Fruit fly (Drosophila melanogaster) whole organism, embryonic: ENCODE measurements around the gene MESR3.

Source experiments
- CG10321 ChIP-seq: fragments of 200-800 bp; sonication (Bioruptor generic); IDR thresholded peaks from 2 replicates; pipeline ENCODE4 v1.3.6; 2022; ENCODE audit warnings: missing biosample characterization, missing genetic modification characterization
- CG11456 ChIP-seq: fragments of 200-800 bp; sonication (Bioruptor generic); IDR thresholded peaks from 3 replicates; pipeline ENCODE4 v1.3.6; 2022; ENCODE audit warnings: missing biosample characterization, missing genetic modification characterization
- CG11696 ChIP-seq: fragments of 200-800 bp; sonication (Bioruptor generic); IDR thresholded peaks from 2 replicates; pipeline ENCODE4 v1.3.6; 2022; ENCODE audit warnings: missing biosample characterization, missing genetic modification characterization
- CG12299 ChIP-seq: fragments of 200-800 bp; sonication (Bioruptor generic); optimal IDR thresholded peaks from 2 replicates; lab custom pipeline; 2018; ENCODE audit warnings: missing biosample characterization, mild to moderate bottlenecking, missing genetic modification characterization
- CG14860 ChIP-seq: fragments of 200-800 bp; sonication (Bioruptor generic); IDR thresholded peaks from 3 replicates; pipeline ENCODE4 v1.3.6; 2022; ENCODE audit warnings: missing biosample characterization, missing genetic modification characterization; ENCODE audit not compliant: partially characterized antibody
- CG1529 ChIP-seq: fragments of 200-800 bp; sonication (Bioruptor generic); optimal IDR thresholded peaks from 3 replicates; lab custom pipeline; 2018; ENCODE audit warnings: missing biosample characterization, missing genetic modification characterization
- CG1603 ChIP-seq: fragments of 200-800 bp; sonication (Bioruptor generic); optimal IDR thresholded peaks from 2 replicates; lab custom pipeline; 2019; ENCODE audit warnings: missing biosample characterization, mild to moderate bottlenecking, missing genetic modification characterization, moderate library complexity
- CG16815 ChIP-seq: fragments of 200-800 bp; sonication (Bioruptor generic); optimal IDR thresholded peaks from 3 replicates; lab custom pipeline; 2017; ENCODE audit warnings: missing biosample characterization, mild to moderate bottlenecking, missing genetic modification characterization
- CG17361 ChIP-seq: fragments of 200-800 bp; sonication (Bioruptor generic); IDR thresholded peaks from 3 replicates; pipeline ENCODE4 v1.3.6; 2022; ENCODE audit warnings: missing biosample characterization, missing genetic modification characterization
- CG17829 ChIP-seq: fragments of 200-800 bp; optimal IDR thresholded peaks from 2 replicates; lab custom pipeline; 2019; ENCODE audit warnings: missing biosample characterization, mild to moderate bottlenecking, missing genetic modification characterization, moderate library complexity
- CG2116 ChIP-seq: fragments of 200-800 bp; sonication (Bioruptor generic); optimal IDR thresholded peaks from 3 replicates; lab custom pipeline; 2018; ENCODE audit warnings: missing biosample characterization, mild to moderate bottlenecking, missing genetic modification characterization
- CG2875 ChIP-seq: fragments of 200-800 bp; sonication (Bioruptor generic); optimal IDR thresholded peaks from 2 replicates; lab custom pipeline; 2017; ENCODE audit warnings: missing biosample characterization, mild to moderate bottlenecking, missing genetic modification characterization, missing genetic modification reagents
- CG3163 ChIP-seq: fragments of 200-800 bp; sonication (Bioruptor generic); optimal IDR thresholded peaks from 3 replicates; lab custom pipeline; 2016; ENCODE audit warnings: missing biosample characterization, missing genetic modification characterization
- CG33213 ChIP-seq: fragments of 200-800 bp; sonication (Bioruptor generic); optimal IDR thresholded peaks from 3 replicates; lab custom pipeline; 2016; ENCODE audit warnings: missing biosample characterization, missing genetic modification characterization
- CG6654 ChIP-seq: fragments of 200-800 bp; sonication (Bioruptor generic); optimal IDR thresholded peaks from 2 replicates; lab custom pipeline; 2017; ENCODE audit warnings: missing biosample characterization, mild to moderate bottlenecking, missing genetic modification characterization
- CG6689 ChIP-seq: fragments of 200-800 bp; sonication (Bioruptor generic); IDR thresholded peaks from 2 replicates; pipeline ENCODE4 v1.3.6; 2022; ENCODE audit warnings: missing biosample characterization, missing genetic modification characterization
- CG6813 ChIP-seq: fragments of 200-800 bp; sonication (Bioruptor generic); optimal IDR thresholded peaks from 2 replicates; lab custom pipeline; 2017; ENCODE audit warnings: missing biosample characterization, missing genetic modification characterization, mild to moderate bottlenecking, moderate library complexity, missing genetic modification reagents
- CG7786 ChIP-seq: fragments of 200-800 bp; sonication (Bioruptor generic); optimal IDR thresholded peaks from 2 replicates; lab custom pipeline; 2016; ENCODE audit warnings: missing biosample characterization, missing genetic modification characterization
- CG7928 ChIP-seq: fragments of 200-800 bp; sonication (Bioruptor generic); optimal IDR thresholded peaks from 2 replicates; lab custom pipeline; 2017; ENCODE audit warnings: missing biosample characterization, mild to moderate bottlenecking, missing genetic modification characterization
- CG9727 ChIP-seq: fragments of 200-800 bp; sonication (Bioruptor generic); optimal IDR thresholded peaks from 3 replicates; lab custom pipeline; 2017; ENCODE audit warnings: missing biosample characterization, mild to moderate bottlenecking, missing genetic modification characterization
- D ChIP-seq, 2 experiments: fragments of 200-800 bp in 1 of 2; fragments of >200 bp in 1 of 2; sonication (Bioruptor generic) in 1 of 2; optimal IDR thresholded peaks; 2 replicates in 1 of 2; 3 replicates in 1 of 2; lab custom pipeline; 2017; ENCODE audit warnings: mild to moderate bottlenecking in 1 of 2, missing biosample characterization in 1 of 2, missing genetic modification characterization in 1 of 2, missing genetic modification reagents in 1 of 2
- Fer2 ChIP-seq: fragments of 200-800 bp; sonication (Bioruptor generic); optimal IDR thresholded peaks from 2 replicates; lab custom pipeline; 2018; ENCODE audit warnings: missing biosample characterization, mild to moderate bottlenecking, missing genetic modification characterization, moderate library complexity
- Hey ChIP-seq: fragments of 200-800 bp; sonication (Bioruptor generic); optimal IDR thresholded peaks from 3 replicates; lab custom pipeline; 2018; ENCODE audit warnings: missing biosample characterization, mild to moderate bottlenecking, missing genetic modification characterization
- Jarid2 ChIP-seq: fragments of 200-800 bp; sonication (Bioruptor generic); optimal IDR thresholded peaks from 3 replicates; lab custom pipeline; 2017; ENCODE audit warnings: mild to moderate bottlenecking, missing biosample characterization, missing genetic modification reagents, missing genetic modification characterization
- Kr ChIP-seq: fragments of 200-800 bp; sonication (Bioruptor generic); optimal IDR thresholded peaks from 2 replicates; lab custom pipeline; 2017; ENCODE audit warnings: missing biosample characterization, mild to moderate bottlenecking, missing genetic modification characterization
- Meics ChIP-seq: fragments of 200-800 bp; sonication (Bioruptor generic); optimal IDR thresholded peaks from 2 replicates; lab custom pipeline; 2017; ENCODE audit warnings: missing biosample characterization, mild to moderate bottlenecking, missing genetic modification characterization
- NC2α ChIP-seq: fragments of 200-800 bp; sonication (Bioruptor generic); optimal IDR thresholded peaks from 2 replicates; lab custom pipeline; 2016; ENCODE audit warnings: missing biosample characterization, missing genetic modification characterization
- NK7.1 ChIP-seq: fragments of 200-800 bp; sonication (Bioruptor generic); optimal IDR thresholded peaks from 3 replicates; lab custom pipeline; 2016; ENCODE audit warnings: missing biosample characterization, missing genetic modification characterization
- Neu2 ChIP-seq: fragments of 200-800 bp; sonication (Bioruptor generic); optimal IDR thresholded peaks from 3 replicates; lab custom pipeline; 2016; ENCODE audit warnings: missing biosample characterization, missing genetic modification characterization, borderline replicate concordance
- Optix ChIP-seq: fragments of 200-800 bp; sonication (Bioruptor generic); IDR thresholded peaks from 3 replicates; pipeline ENCODE4 v1.3.6; 2022; ENCODE audit warnings: missing biosample characterization, missing genetic modification characterization
- Tbp ChIP-seq: fragments of >200 bp; optimal IDR thresholded peaks from 2 replicates; lab custom pipeline; 2018; ENCODE audit warnings: missing biosample characterization, missing genetic modification characterization
- amos ChIP-seq: fragments of 200-800 bp; sonication (Bioruptor generic); IDR thresholded peaks from 2 replicates; pipeline ENCODE4 v1.3.6; 2022; ENCODE audit warnings: missing biosample characterization, missing genetic modification characterization; ENCODE audit not compliant: partially characterized antibody
- caup ChIP-seq: fragments of 200-800 bp; sonication (Bioruptor generic); optimal IDR thresholded peaks from 3 replicates; lab custom pipeline; 2017; ENCODE audit warnings: missing biosample characterization, mild to moderate bottlenecking, missing genetic modification characterization, moderate library complexity; ENCODE audit not compliant: severe bottlenecking
- chif ChIP-seq, 2 experiments: fragments of 200-800 bp; sonication (Bioruptor generic); optimal IDR thresholded peaks; 3 replicates each; lab custom pipeline; 2016; ENCODE audit warnings: missing biosample characterization in 2 of 2, missing genetic modification characterization in 2 of 2
- chn ChIP-seq: fragments of 200-800 bp; sonication (Bioruptor generic); optimal IDR thresholded peaks from 2 replicates; lab custom pipeline; 2016; ENCODE audit warnings: missing biosample characterization, missing genetic modification characterization
- dimm ChIP-seq: fragments of 200-800 bp; sonication (Bioruptor generic); IDR thresholded peaks from 2 replicates; pipeline ENCODE4 v1.3.6; 2022; ENCODE audit warnings: missing biosample characterization, missing genetic modification characterization
- fd3F ChIP-seq: fragments of 200-800 bp; sonication (Bioruptor generic); optimal IDR thresholded peaks from 2 replicates; lab custom pipeline; 2018; ENCODE audit warnings: missing biosample characterization, mild to moderate bottlenecking, missing genetic modification characterization, moderate library complexity
- fd64A ChIP-seq: fragments of 200-800 bp; sonication (Bioruptor generic); optimal IDR thresholded peaks from 3 replicates; lab custom pipeline; 2018; ENCODE audit warnings: missing biosample characterization, mild to moderate bottlenecking, missing genetic modification characterization
- gcm ChIP-seq: fragments of 200-800 bp; sonication (Bioruptor generic); optimal IDR thresholded peaks from 2 replicates; lab custom pipeline; 2019; ENCODE audit warnings: missing biosample characterization, mild to moderate bottlenecking, missing genetic modification characterization, moderate library complexity
- ind ChIP-seq: fragments of 200-800 bp; sonication (Bioruptor generic); optimal IDR thresholded peaks from 3 replicates; lab custom pipeline; 2016; ENCODE audit warnings: missing biosample characterization, missing genetic modification characterization
- lbe ChIP-seq: fragments of 200-800 bp; sonication (Bioruptor generic); optimal IDR thresholded peaks from 2 replicates; lab custom pipeline; 2016; ENCODE audit warnings: missing biosample characterization, mild to moderate bottlenecking, missing genetic modification characterization
- lola ChIP-seq, 3 experiments: fragments of >200 bp in 2 of 3; fragments of 200-800 bp in 1 of 3; sonication (Bioruptor generic) in 1 of 3; optimal IDR thresholded peaks; 2 replicates each; lab custom pipeline; 2017 to 2019; ENCODE audit warnings: missing biosample characterization in 3 of 3, missing genetic modification characterization in 3 of 3, mild to moderate bottlenecking in 1 of 3, moderate library complexity in 1 of 3
- pzg ChIP-seq: fragments of 200-800 bp; sonication (Bioruptor generic); optimal IDR thresholded peaks from 3 replicates; lab custom pipeline; 2018; ENCODE audit warnings: missing biosample characterization, mild to moderate bottlenecking, missing genetic modification characterization, moderate library complexity
- rib ChIP-seq: fragments of 200-800 bp; sonication (Bioruptor generic); IDR thresholded peaks from 2 replicates; pipeline ENCODE4 v1.3.6; 2022; ENCODE audit warnings: missing biosample characterization, missing genetic modification characterization
- usp ChIP-seq: fragments of >200 bp; optimal IDR thresholded peaks from 2 replicates; lab custom pipeline; 2017; ENCODE audit warnings: missing biosample characterization, missing genetic modification characterization
- vfl ChIP-seq: fragments of 200-800 bp; sonication (Bioruptor generic); optimal IDR thresholded peaks from 2 replicates; lab custom pipeline; 2016; ENCODE audit warnings: missing biosample characterization, missing genetic modification characterization
- zen2 ChIP-seq: fragments of 200-800 bp; sonication (Bioruptor generic); IDR thresholded peaks from 3 replicates; pipeline ENCODE4 v1.3.6; 2022; ENCODE audit warnings: missing biosample characterization, missing genetic modification characterization; ENCODE audit not compliant: partially characterized antibody
- zfh1 ChIP-seq: fragments of 200-800 bp; sonication (Bioruptor generic); IDR thresholded peaks from 3 replicates; pipeline ENCODE4 v1.3.6; 2022; ENCODE audit warnings: missing biosample characterization, missing genetic modification characterization

The MESR3 gene

dm6 chr2L:18708239-18708891, 91.3 kb downstream of the MESR3 start, which contains the start of the genes Faf2 and Grip71 (continued):
- TF ChIP-seq Hey (tag; lab: Kevin White, UChicago) (peak; percentile 23), CG10321 (peak; percentile 56; the same call in 1 of the 2 replicates), CG2116 (GFP tag; lab: Kevin White, UChicago) (peak; percentile 77), CG6689 (GFP tag; lab: Robert Waterston, UW) (peak; percentile 95), fd64A (GFP tag; lab: Kevin White, UChicago) (no peak), CG33213 (peak; percentile 73), CG3163 (GFP tag; lab: Kevin White, UChicago) (peak; percentile 42), fd3F (peak; percentile 92), chif (GFP tag; optimal IDR thresholded peaks at IDR 0.05; lab: Kevin White, UChicago) (peak; percentile 76 to 91), gcm (peak; percentile 59), zen2 (no peak), CG17829 (peak; percentile 94), lola (GFP tag; optimal IDR thresholded peaks at IDR 0.05; lab: Kevin White, UChicago) (peak in 2 of 3 experiments; percentile 86 to 98), CG11696 (GFP tag; lab: Robert Waterston, UW) (peak; percentile 76), CG7786 (peak; percentile 78), CG14860 (GFP tag; lab: Robert Waterston, UW) (no peak), chn (GFP tag; lab: Kevin White, UChicago) (peak; percentile 93), CG9727 (peak; percentile 88), Jarid2 (GFP tag; lab: Kevin White, UChicago) (peak; percentile 52), D (optimal IDR thresholded peaks at IDR 0.05; lab: Kevin White, UChicago) (no peak), D (GFP tag; optimal IDR thresholded peaks at IDR 0.05; lab: Kevin White, UChicago) (peak; percentile 80), CG7928 (GFP tag; lab: Kevin White, UChicago) (peak; percentile 69), CG11456 (GFP tag; lab: Robert Waterston, UW) (peak; percentile 96), Kr (GFP tag; lab: Kevin White, UChicago) (no peak), vfl (GFP tag; lab: Kevin White, UChicago) (peak; percentile 76), caup (GFP tag; lab: Kevin White, UChicago) (peak; percentile 84), CG17361 (peak; percentile 95), dimm (GFP tag; lab: Robert Waterston, UW) (peak; percentile 82), NC2α (GFP tag; lab: Kevin White, UChicago) (peak; percentile 32), amos (GFP tag; lab: Robert Waterston, UW) (peak; percentile 47; the same call in 1 of the 2 replicates), rib (GFP tag; lab: Robert Waterston, UW) (peak; percentile 81), CG6813 (GFP tag; lab: Kevin White, UChicago) (no peak), Fer2 (peak; percentile 81), Neu2 (GFP tag; lab: Kevin White, UChicago) (no peak), NK7.1 (peak; percentile 36), zfh1 (GFP tag; lab: Robert Waterston, UW) (peak; percentile 96), Optix (peak; percentile 93), CG16815 (GFP tag; lab: Kevin White, UChicago) (peak; percentile 95), CG2875 (GFP tag; lab: Kevin White, UChicago) (peak; percentile 74), Meics (peak; percentile 82), pzg (GFP tag; lab: Kevin White, UChicago) (peak; percentile 83), CG12299 (tag; lab: Kevin White, UChicago) (peak; percentile 77), CG6654 (GFP tag; lab: Kevin White, UChicago) (peak; percentile 35), ind (GFP tag; lab: Kevin White, UChicago) (peak; percentile 95), CG1603 (tag; lab: Kevin White, UChicago) (peak; percentile 88), Tbp (GFP tag; lab: Kevin White, UChicago) (no peak), CG1529 (peak; percentile 58), lbe (GFP tag; lab: Kevin White, UChicago) (peak; percentile 62), usp (GFP tag; lab: Kevin White, UChicago) (no peak)
